Comparison of ENCODE assay signal across 4 fruit fly cellular contexts in the genomic region with DNA sequence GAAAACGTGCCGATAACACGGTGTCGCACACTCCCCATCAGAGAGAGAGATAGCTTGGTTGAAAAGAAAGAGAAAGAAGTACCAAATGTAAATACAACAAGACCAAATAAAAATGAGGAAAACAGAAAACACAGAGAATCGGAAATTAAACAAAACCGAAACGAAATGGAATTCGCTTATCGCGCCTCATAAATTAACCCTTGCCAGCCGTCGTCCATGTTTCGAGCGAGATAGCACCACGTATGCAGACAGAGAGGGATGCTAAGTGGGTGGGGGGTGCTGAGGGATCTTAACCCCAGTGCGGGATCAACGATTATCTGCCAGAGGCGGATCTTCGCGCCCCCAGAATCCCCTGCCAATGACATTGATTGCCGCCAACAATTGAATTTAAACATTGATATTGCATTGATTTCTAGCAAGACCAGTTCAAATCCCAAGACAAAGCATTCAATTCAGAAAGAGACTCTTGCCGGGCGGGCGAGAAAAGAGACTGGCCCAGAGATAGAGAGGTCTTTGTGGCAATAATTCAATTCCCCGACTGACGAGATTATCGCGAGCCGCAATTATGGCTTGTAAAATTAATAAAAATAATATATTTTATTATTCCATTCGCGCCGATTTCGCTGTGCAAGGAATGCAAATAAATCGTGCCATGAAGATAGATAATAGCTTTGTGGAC.
A peak's percentile ranks its signal among the peaks of the same experiment; 100 is the strongest.
TF ChIP-seq lines count a peak whose summit lies in the region.

No protein-coding gene starts in this region.

- no peak for TF ChIP-seq CTCF in whole organism, embryonic (GFP tag; optimal IDR thresholded peaks at IDR 0.05; lab: Kevin White, UChicago)

TF ChIP-seq in whole organism, embryonic, 481 proteins besides CTCF, POLR2A, EP300 and RAD21 (continues in another document):
- TF ChIP-seq sd (tag; optimal IDR thresholded peaks at IDR 0.05; lab: Kevin White, UChicago) (peak; percentile 67), vvl (GFP tag; IDR thresholded peaks at IDR 0.05; lab: Robert Waterston, UW) (peak; percentile 36; the same call in 1 of the 2 replicates), pros (GFP tag; optimal IDR thresholded peaks at IDR 0.05; lab: Kevin White, UChicago) (peak; percentile 21), abd-A (tag; optimal IDR thresholded peaks at IDR 0.05; lab: Kevin White, UChicago) (peak; percentile 99), sug (tag; optimal IDR thresholded peaks at IDR 0.05; lab: Kevin White, UChicago) (peak; percentile 68), crol (GFP tag; IDR thresholded peaks at IDR 0.05; lab: Robert Waterston, UW) (peak; percentile 50; the same call in 1 of the 2 replicates), ase (GFP tag; IDR thresholded peaks at IDR 0.05; lab: Robert Waterston, UW) (0 out of 3 replicates have a peak, but pooled peaks have one; percentile 25), Nf-YB (GFP tag; optimal IDR thresholded peaks at IDR 0.05; lab: Kevin White, UChicago) (peak; percentile 69), gro (GFP tag; optimal IDR thresholded peaks at IDR 0.05; lab: Kevin White, UChicago) (peak; percentile 2), Aef1 (GFP tag; IDR thresholded peaks at IDR 0.05; lab: Robert Waterston, UW) (no peak), Nf-YC (tag; optimal IDR thresholded peaks at IDR 0.05; lab: Kevin White, UChicago) (peak; percentile 67), CG1832 (GFP tag; optimal IDR thresholded peaks at IDR 0.05; lab: Kevin White, UChicago) (peak; percentile 65), CG14860 (GFP tag; IDR thresholded peaks at IDR 0.05; lab: Robert Waterston, UW; ENCODE audit: partially characterized antibody) (no peak), gsb-n (tag; optimal IDR thresholded peaks at IDR 0.05; lab: Kevin White, UChicago) (peak; percentile 58), Kr (GFP tag; optimal IDR thresholded peaks at IDR 0.05; lab: Kevin White, UChicago) (peak; percentile 84), Antp (GFP tag; optimal IDR thresholded peaks at IDR 0.05; lab: Kevin White, UChicago) (no peak), cad (GFP tag; optimal IDR thresholded peaks at IDR 0.05; lab: Kevin White, UChicago) (peak; percentile 62), cwo (GFP tag; optimal IDR thresholded peaks at IDR 0.05; lab: Kevin White, UChicago) (peak; percentile 57), CG17912 (GFP tag; optimal IDR thresholded peaks at IDR 0.05; lab: Kevin White, UChicago) (no peak), CG34376 (GFP tag; optimal IDR thresholded peaks at IDR 0.05; lab: Kevin White, UChicago) (peak; percentile 71)

TF ChIP-seq in whole organism, prepupa, 60 proteins besides CTCF, POLR2A, EP300 and RAD21:
- peak; percentile 100 for TF ChIP-seq svp (GFP tag; lab: Kevin White, UChicago)
- TF ChIP-seq CG31627 (GFP tag; optimal IDR thresholded peaks at IDR 0.05; lab: Kevin White, UChicago): no peak
TF ChIP-seq in whole organism, prepupa: peak in this region for 1.

TF ChIP-seq in whole organism, pupa, 21 proteins besides CTCF, POLR2A, EP300 and RAD21:
- peak; percentile 19 for TF ChIP-seq EcR (GFP tag; optimal IDR thresholded peaks at IDR 0.05; lab: Kevin White, UChicago)
- no peak for TF ChIP-seq CG9948 (tag; optimal IDR thresholded peaks at IDR 0.05; lab: Kevin White, UChicago)

TF ChIP-seq in whole organism, wandering third instar larva, 38 proteins besides CTCF, POLR2A, EP300 and RAD21:
- TF ChIP-seq psq (GFP tag; optimal IDR thresholded peaks at IDR 0.05; lab: Kevin White, UChicago): peak; percentile 30
- no peak for TF ChIP-seq HLH106 (tag; optimal IDR thresholded peaks at IDR 0.05; lab: Kevin White, UChicago)
- no peak for TF ChIP-seq Rel (GFP tag; optimal IDR thresholded peaks at IDR 0.05; lab: Kevin White, UChicago)
- peak; percentile 67 for TF ChIP-seq Rel (tag; optimal IDR thresholded peaks at IDR 0.05; lab: Kevin White, UChicago)
